Worm (Caenorhabditis elegans): Measurements from ENCODE around the gene F14H3.14.

F14H3.14 gene

ce11 chrV:16036166-16036565 is 26.5 kb downstream of the F14H3.14 start, which contains the start of gene T10C6.10:
Gene T10C6.10, plus strand, starts transcription at chrV:16036413.
- TF ChIP-seq ztf-23 (GFP tag; IDR thresholded peaks at IDR 0.05) = no peak
- TF ChIP-seq cog-1 (tag; optimal IDR thresholded peaks at IDR 0.05) = no peak
- no peak for TF ChIP-seq tab-1 (GFP tag; IDR thresholded peaks at IDR 0.05)
- TF ChIP-seq klf-2 (GFP tag; conservative IDR thresholded peaks at IDR 0.05) = no peak
- TF ChIP-seq med-1 (GFP tag; optimal IDR thresholded peaks at IDR 0.05; ENCODE audit: insufficient read depth) = no peak
- no peak for TF ChIP-seq ref-1 (GFP tag; conservative IDR thresholded peaks at IDR 0.05)
- no peak for TF ChIP-seq ztf-29 (GFP tag; IDR thresholded peaks at IDR 0.05)
- TF ChIP-seq flt-1 (GFP tag; IDR thresholded peaks at IDR 0.05) = no peak
- no peak for TF ChIP-seq T22C8.4 (GFP tag; IDR thresholded peaks at IDR 0.05)

DNA sequence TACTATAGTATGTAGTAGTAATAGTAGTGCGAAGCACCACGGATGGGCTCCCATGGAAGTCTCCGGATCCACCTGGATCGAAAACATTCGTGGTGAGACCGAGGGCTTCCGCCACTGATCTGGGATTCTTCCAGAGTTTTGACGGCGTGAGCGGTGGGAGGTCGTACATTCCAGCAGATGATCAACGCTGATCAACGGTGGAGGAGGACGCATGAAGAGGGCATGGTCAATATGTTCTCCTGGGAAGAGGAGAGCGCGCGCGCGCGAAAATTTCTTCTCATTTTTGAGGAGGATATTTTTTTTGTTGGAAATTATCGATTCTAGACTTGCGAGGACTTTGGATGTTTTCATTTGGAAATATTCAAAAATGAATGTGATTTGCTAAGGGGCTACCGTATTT is 29.2 kb downstream of the F14H3.14 start:
- no peak for TF ChIP-seq cog-1 (tag; optimal IDR thresholded peaks at IDR 0.05)

DNA sequence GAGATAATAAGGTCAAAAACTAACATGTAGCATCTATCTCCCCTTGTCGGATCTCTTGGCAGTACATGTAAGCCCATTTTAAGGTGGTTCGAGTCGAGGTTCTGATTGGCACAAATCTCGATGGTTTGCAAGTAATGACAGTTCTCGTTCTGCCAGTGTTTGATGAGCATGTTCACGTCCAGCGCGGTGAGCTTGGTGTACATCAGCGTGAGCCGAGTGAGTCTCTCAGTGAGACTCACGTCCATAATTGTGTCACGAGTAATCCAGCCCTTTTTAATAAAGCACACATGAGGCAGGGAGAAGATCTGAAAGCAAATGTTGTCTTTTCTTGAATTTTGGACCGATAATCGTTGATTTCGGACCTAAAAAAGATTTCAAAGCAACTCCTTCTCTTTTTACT is 29.9 kb downstream of the F14H3.14 start, which contains the start of gene T10C6.16:
Gene T10C6.16 (minus strand): TSS at position 245 of the 400 bp plus-strand sequence.
- TF ChIP-seq flt-1 (GFP tag; IDR thresholded peaks at IDR 0.05) (no peak), cog-1 (tag; optimal IDR thresholded peaks at IDR 0.05) (no peak), ref-1 (GFP tag; conservative IDR thresholded peaks at IDR 0.05) (no peak), tab-1 (GFP tag; IDR thresholded peaks at IDR 0.05) (no peak), klf-2 (GFP tag; conservative IDR thresholded peaks at IDR 0.05) (no peak), ztf-23 (GFP tag; IDR thresholded peaks at IDR 0.05) (no peak)

DNA sequence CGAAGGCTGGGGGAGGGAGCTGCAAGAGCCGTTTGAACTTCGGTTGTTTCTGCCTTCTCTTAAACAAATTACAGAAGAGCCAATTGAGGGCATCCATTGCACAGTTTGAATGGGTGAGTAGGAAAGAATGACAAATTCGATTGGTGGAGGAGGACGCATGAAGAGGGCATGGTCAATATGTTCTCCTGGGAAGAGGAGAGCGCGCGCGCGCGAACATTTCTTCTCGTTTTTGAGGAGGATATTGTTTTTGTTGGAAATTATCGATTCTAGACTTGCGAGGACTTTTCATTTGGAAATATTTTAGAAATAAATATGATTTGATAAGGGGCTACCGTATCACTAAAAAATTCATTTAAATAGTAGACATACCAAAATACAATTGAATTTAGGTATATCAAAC is 31.1 kb downstream of the F14H3.14 start, which contains the start of gene T10C6.7:
Gene T10C6.7 (minus strand): TSS at position 143 of the 400 bp plus-strand sequence.
- TF ChIP-seq ref-1 (GFP tag; conservative IDR thresholded peaks at IDR 0.05) (no peak), tab-1 (GFP tag; IDR thresholded peaks at IDR 0.05) (no peak), klf-2 (GFP tag; conservative IDR thresholded peaks at IDR 0.05) (no peak), cog-1 (tag; optimal IDR thresholded peaks at IDR 0.05) (no peak)

- no peak for TF ChIP-seq klf-2 (GFP tag; conservative IDR thresholded peaks at IDR 0.05)
- TF ChIP-seq med-1 (GFP tag; optimal IDR thresholded peaks at IDR 0.05; ENCODE audit: insufficient read depth) = no peak
- TF ChIP-seq cog-1 (tag; optimal IDR thresholded peaks at IDR 0.05) = no peak
- TF ChIP-seq T22C8.4 (GFP tag; IDR thresholded peaks at IDR 0.05) = no peak
- TF ChIP-seq ref-1 (GFP tag; conservative IDR thresholded peaks at IDR 0.05) = no peak
- no peak for TF ChIP-seq ztf-23 (GFP tag; IDR thresholded peaks at IDR 0.05)
These were observed 33.5 kb downstream of the F14H3.14 start for ce11 chrV:16029237-16029636.

DNA sequence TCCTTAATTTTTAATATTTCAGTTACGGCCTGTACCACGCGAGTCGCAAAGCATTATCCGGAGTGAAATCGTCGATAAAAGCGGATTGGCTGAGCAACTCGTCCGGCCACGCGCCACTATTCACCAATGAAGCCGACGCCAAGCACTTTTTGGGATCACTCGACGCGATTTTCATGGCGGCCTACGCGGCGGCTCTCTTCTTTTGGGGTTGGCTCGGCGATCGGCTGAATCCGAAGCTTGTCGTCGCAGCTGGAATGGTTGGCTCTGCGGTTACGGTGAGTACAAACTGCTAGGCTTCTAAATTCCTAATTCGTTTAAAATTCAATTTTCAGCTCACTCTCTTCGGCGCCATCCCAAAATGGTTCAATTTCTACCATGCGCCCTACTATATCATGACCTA is 37.8 kb downstream of the F14H3.14 start:
- 0 out of 2 replicates have a peak, but pooled peaks have one; percentile 39 for TF ChIP-seq tab-1 (GFP tag; IDR thresholded peaks at IDR 0.05)
- no peak for TF ChIP-seq cog-1 (tag; optimal IDR thresholded peaks at IDR 0.05)

DNA sequence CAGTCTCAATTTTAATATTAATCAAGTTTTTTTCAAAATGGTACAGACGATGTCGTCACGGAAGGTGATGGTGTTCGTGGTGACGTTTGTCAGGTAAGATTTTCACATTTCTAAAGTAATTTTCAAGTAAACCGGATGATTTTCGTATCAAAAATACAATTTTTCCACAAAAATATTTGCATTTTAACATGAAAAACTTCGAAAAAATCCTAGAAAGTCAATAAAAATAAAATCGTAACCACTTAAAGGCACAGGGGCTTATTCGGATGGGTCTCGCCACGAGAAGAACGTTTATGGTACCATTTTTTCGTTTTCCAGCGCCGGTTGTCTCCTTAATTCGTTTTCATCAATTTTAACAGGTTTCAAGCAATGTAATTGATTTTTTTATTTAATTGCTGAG is 38.4 kb downstream of the F14H3.14 start, which contains the start of gene T10C6.6:
Gene T10C6.6 (plus strand): TSS at position 27 of the 400 bp plus-strand sequence.
- no peak for TF ChIP-seq tab-1 (GFP tag; IDR thresholded peaks at IDR 0.05)
- TF ChIP-seq ztf-29 (GFP tag; IDR thresholded peaks at IDR 0.05) = no peak
- TF ChIP-seq ref-1 (GFP tag; conservative IDR thresholded peaks at IDR 0.05) = no peak
- no peak for TF ChIP-seq klf-2 (GFP tag; conservative IDR thresholded peaks at IDR 0.05)
- no peak for TF ChIP-seq med-1 (GFP tag; optimal IDR thresholded peaks at IDR 0.05; ENCODE audit: insufficient read depth)
- no peak for TF ChIP-seq ztf-23 (GFP tag; IDR thresholded peaks at IDR 0.05)
- no peak for TF ChIP-seq cog-1 (tag; optimal IDR thresholded peaks at IDR 0.05)
- no peak for TF ChIP-seq T22C8.4 (GFP tag; IDR thresholded peaks at IDR 0.05)
- no peak for TF ChIP-seq flt-1 (GFP tag; IDR thresholded peaks at IDR 0.05)

ce11 chrV:16023559-16023958 is 39.1 kb downstream of the F14H3.14 start:
- TF ChIP-seq cog-1 (tag; optimal IDR thresholded peaks at IDR 0.05) (no peak), ztf-23 (GFP tag; IDR thresholded peaks at IDR 0.05) (no peak), klf-2 (GFP tag; conservative IDR thresholded peaks at IDR 0.05) (no peak), T22C8.4 (GFP tag; IDR thresholded peaks at IDR 0.05) (no peak), med-1 (GFP tag; optimal IDR thresholded peaks at IDR 0.05; ENCODE audit: insufficient read depth) (no peak), ref-1 (GFP tag; conservative IDR thresholded peaks at IDR 0.05) (no peak), tab-1 (GFP tag; IDR thresholded peaks at IDR 0.05) (no peak), ztf-29 (GFP tag; IDR thresholded peaks at IDR 0.05) (no peak), flt-1 (GFP tag; IDR thresholded peaks at IDR 0.05) (no peak)

ce11 chrV:16023051-16023450 is 39.6 kb downstream of the F14H3.14 start, which contains the start of gene cwc-15:
Gene cwc-15, plus strand, starts transcription at chrV:16023351.
- TF ChIP-seq T22C8.4 (GFP tag; IDR thresholded peaks at IDR 0.05) (no peak), med-1 (GFP tag; optimal IDR thresholded peaks at IDR 0.05; ENCODE audit: insufficient read depth) (no peak), ztf-29 (GFP tag; IDR thresholded peaks at IDR 0.05) (no peak), ztf-23 (GFP tag; IDR thresholded peaks at IDR 0.05) (no peak), ref-1 (GFP tag; conservative IDR thresholded peaks at IDR 0.05) (no peak), tab-1 (GFP tag; IDR thresholded peaks at IDR 0.05) (no peak), flt-1 (GFP tag; IDR thresholded peaks at IDR 0.05) (no peak), cog-1 (tag; optimal IDR thresholded peaks at IDR 0.05) (no peak), klf-2 (GFP tag; conservative IDR thresholded peaks at IDR 0.05) (no peak)

- TF ChIP-seq cog-1 (tag; optimal IDR thresholded peaks at IDR 0.05) (peak; percentile 30), flt-1 (GFP tag; IDR thresholded peaks at IDR 0.05) (peak; percentile 61), ztf-23 (GFP tag; IDR thresholded peaks at IDR 0.05) (0 out of 2 replicates have a peak, but pooled peaks have one; percentile 40), med-1 (GFP tag; optimal IDR thresholded peaks at IDR 0.05; ENCODE audit: insufficient read depth) (no peak)
These were observed 40.1 kb downstream of the F14H3.14 start for ce11 chrV:16022600-16022999.

DNA sequence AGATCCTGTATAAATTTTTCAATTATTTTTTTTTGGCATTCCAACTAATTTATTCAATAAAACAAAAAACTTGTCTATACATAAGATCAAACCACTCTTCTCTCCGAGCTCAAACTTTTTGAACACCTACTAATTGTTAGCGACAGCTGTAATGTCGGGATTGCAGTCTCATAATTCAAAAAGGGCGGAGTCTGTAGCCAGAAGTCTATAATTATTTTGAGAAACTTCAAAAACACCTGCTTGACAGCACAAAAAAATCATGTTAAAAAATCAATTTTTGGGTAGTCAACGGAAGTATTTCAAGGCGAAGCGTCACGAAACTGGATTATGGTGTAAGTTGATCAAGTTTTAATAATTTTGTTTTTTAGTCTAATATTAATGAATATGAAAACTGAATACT is 42.6 kb downstream of the F14H3.14 start, which contains the start of gene srx-44:
Gene srx-44 (plus strand): TSS at position 301 of the 400 bp plus-strand sequence.
- TF ChIP-seq T22C8.4 (GFP tag; IDR thresholded peaks at IDR 0.05) = no peak
- no peak for TF ChIP-seq cog-1 (tag; optimal IDR thresholded peaks at IDR 0.05)
- no peak for TF ChIP-seq klf-2 (GFP tag; conservative IDR thresholded peaks at IDR 0.05)

Measured in whole organism, midembryonic.